Worm (Caenorhabditis elegans) whole organism, early embryonic: ENCODE results near the gene F16B3.2.

Experiments used
- B0310.2 ChIP-seq: sonication (generic microtip); optimal IDR thresholded peaks from 2 replicates; lab custom pipeline; 2016; ENCODE audit warnings: mild to moderate bottlenecking, missing genetic modification characterization, missing compliant biosample characterization
- F13C5.2 ChIP-seq: sonication (generic microtip); optimal IDR thresholded peaks from 2 replicates; lab custom pipeline; 2017; ENCODE audit warnings: mild to moderate bottlenecking, missing genetic modification characterization, inconsistent platforms, missing compliant biosample characterization
- aly-1 ChIP-seq: sonication (generic microtip); optimal IDR thresholded peaks from 2 replicates; lab custom pipeline; 2016; ENCODE audit warnings: missing genetic modification characterization, missing compliant biosample characterization
- ama-1 ChIP-seq: fragments of 150-350 bp; optimal IDR thresholded peaks from 2 replicates; lab custom pipeline; 2014
- flt-1 ChIP-seq: fragments of 200-800 bp; sonication (Bioruptor generic); IDR thresholded peaks from 2 replicates; pipeline ENCODE4 v1.3.6; 2022; ENCODE audit warnings: missing genetic modification characterization, missing compliant biosample characterization
- pes-1 ChIP-seq: fragments of 200-800 bp; sonication (Bioruptor generic); IDR thresholded peaks from 2 replicates; pipeline ENCODE4 v1.3.6; 2022; ENCODE audit warnings: missing genetic modification reagents, missing genetic modification characterization, missing compliant biosample characterization
- scrt-1 ChIP-seq: fragments of 200-800 bp; sonication (Bioruptor generic); IDR thresholded peaks from 2 replicates; pipeline ENCODE4 v1.3.6; 2022; ENCODE audit warnings: missing genetic modification characterization, missing compliant biosample characterization
- sea-1 ChIP-seq: fragments of 200-800 bp; sonication (Bioruptor generic); conservative IDR thresholded peaks from 2 replicates; pipeline ENCODE4 v1.3.6; 2022; ENCODE audit warnings: missing genetic modification characterization, missing compliant biosample characterization
- tbx-11 ChIP-seq: fragments of 200-800 bp; sonication (Bioruptor generic); IDR thresholded peaks from 2 replicates; pipeline ENCODE4 v1.3.6; 2022; ENCODE audit warnings: missing genetic modification characterization, missing compliant biosample characterization
- tra-4 ChIP-seq: sonication (generic microtip); optimal IDR thresholded peaks from 2 replicates; lab custom pipeline; 2017; ENCODE audit warnings: missing genetic modification characterization, missing compliant biosample characterization

DNA sequence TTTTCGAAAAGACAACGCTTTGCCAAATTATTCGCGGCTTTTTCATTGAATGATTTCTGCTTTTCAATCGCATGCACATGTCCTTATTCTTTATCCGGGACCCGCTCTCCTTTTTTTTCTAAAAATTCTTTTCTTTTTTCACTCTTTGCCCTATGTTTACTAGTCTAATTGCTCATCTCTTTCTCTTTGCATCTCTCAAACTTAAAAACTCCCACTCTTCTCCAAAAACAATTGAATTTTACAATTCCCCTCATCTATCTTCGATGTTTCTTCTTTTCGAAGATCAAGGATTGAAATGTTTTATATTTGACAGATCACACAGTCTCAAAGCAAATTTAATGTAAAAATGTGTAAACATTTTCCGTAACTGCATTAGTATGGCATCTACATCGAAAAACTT, 22.8 kb downstream of the F16B3.2 start:
- TF ChIP-seq scrt-1 (GFP tag; lab: Robert Waterston, UW) (no peak), flt-1 (no peak), tbx-11 (GFP tag; lab: Robert Waterston, UW) (no peak), ama-1 (no peak), pes-1 (GFP tag; lab: Robert Waterston, UW) (no peak), tra-4 (tag; lab: Kevin White, UChicago) (no peak), aly-1 (tag; lab: Kevin White, UChicago) (no peak), F13C5.2 (tag; lab: Kevin White, UChicago) (no peak), B0310.2 (no peak), sea-1 (GFP tag; lab: Robert Waterston, UW) (no peak)
